Fruit fly (Drosophila melanogaster) Kc167 (cell line): Measurements from ENCODE around the gene CG13653.

Experiments
- Myc ChIP-seq: fragments of >200 bp; optimal IDR thresholded peaks from 2 replicates; lab custom pipeline; 2017; ENCODE audit warnings: missing external identifiers
- insv ChIP-seq: fragments of >200 bp; optimal IDR thresholded peaks from 3 replicates; lab custom pipeline; 2018; ENCODE audit warnings: missing external identifiers
- ttk ChIP-seq: sonication (Bioruptor generic); optimal IDR thresholded peaks from 2 replicates; lab custom pipeline; 2017; ENCODE audit warnings: missing external identifiers

- TF ChIP-seq insv (no peak), ttk (lab: Kevin White, UChicago) (no peak), Myc (no peak)
Observed at dm6 chr3R:25184540-25184939, 10.8 kb upstream of the CG13653 start.
